Fruit fly (Drosophila melanogaster): ENCODE measurements around the gene CG12011.
A peak's percentile ranks its signal among the peaks of the same experiment; 100 is the strongest.

The CG12011 gene

DNA sequence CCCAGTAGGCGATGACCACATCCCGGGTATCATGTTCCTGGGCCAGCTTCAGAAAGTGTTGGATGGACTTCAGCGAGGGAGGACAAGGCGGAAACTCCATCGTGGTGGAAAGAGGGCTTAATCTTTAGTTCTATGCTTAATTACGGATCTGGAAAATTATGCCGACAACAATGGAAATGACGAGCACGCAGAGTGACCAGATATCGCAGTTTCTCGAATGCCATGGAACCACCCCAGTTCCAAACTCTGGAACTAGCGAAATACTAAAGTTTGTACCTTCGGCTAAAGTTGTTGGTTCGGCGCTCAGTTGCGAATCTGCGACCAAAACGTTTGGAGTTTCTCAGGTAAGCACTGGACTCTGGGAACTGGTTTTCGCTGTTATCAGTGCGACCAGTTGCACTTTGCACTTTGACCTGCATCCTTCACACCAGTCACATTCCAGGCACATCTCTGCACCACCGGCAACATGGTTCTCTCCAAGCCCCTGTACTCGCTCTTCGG is 41.7 kb upstream of the CG12011 start, which contains the start of the genes CG7970 and Vta1 (continued):
- TF ChIP-seq CG17186 (GFP tag; optimal IDR thresholded peaks at IDR 0.05) (no peak), Meics (GFP tag; optimal IDR thresholded peaks at IDR 0.05) (no peak), gfzf (GFP tag; optimal IDR thresholded peaks at IDR 0.05) (peak; percentile 85), CG10209 (GFP tag; optimal IDR thresholded peaks at IDR 0.05) (no peak), sc (optimal IDR thresholded peaks at IDR 0.05) (no peak), sc (GFP tag; optimal IDR thresholded peaks at IDR 0.05) (no peak), CG2875 (GFP tag; optimal IDR thresholded peaks at IDR 0.05) (no peak), ranshi (GFP tag; IDR thresholded peaks at IDR 0.05) (no peak), BtbVII (GFP tag; optimal IDR thresholded peaks at IDR 0.05) (no peak), scrt (GFP tag; optimal IDR thresholded peaks at IDR 0.05) (no peak), MESR4 (GFP tag; optimal IDR thresholded peaks at IDR 0.05) (peak; percentile 68), CG10462 (GFP tag; optimal IDR thresholded peaks at IDR 0.05) (no peak), CG6683 (GFP tag; optimal IDR thresholded peaks at IDR 0.05) (no peak), CG2129 (GFP tag; IDR thresholded peaks at IDR 0.05; ENCODE audit: partially characterized antibody) (no peak), CG6175 (GFP tag; IDR thresholded peaks at IDR 0.05) (no peak), CG11085 (GFP tag; IDR thresholded peaks at IDR 0.05) (no peak), ham (GFP tag; IDR thresholded peaks at IDR 0.05) (no peak), CG43689 (GFP tag; IDR thresholded peaks at IDR 0.05) (no peak), HmgZ (tag; optimal IDR thresholded peaks at IDR 0.05) (peak; percentile 64), CG2116 (GFP tag; optimal IDR thresholded peaks at IDR 0.05) (no peak), Deaf1 (tag; optimal IDR thresholded peaks at IDR 0.05) (peak; percentile 74), CG30431 (GFP tag; optimal IDR thresholded peaks at IDR 0.05) (no peak), esg (GFP tag; conservative IDR thresholded peaks at IDR 0.05) (no peak), Max (GFP tag; optimal IDR thresholded peaks at IDR 0.05) (no peak), amos (GFP tag; IDR thresholded peaks at IDR 0.05; ENCODE audit: partially characterized antibody) (peak; percentile 30; the same call in 1 of the 2 replicates), zen2 (GFP tag; IDR thresholded peaks at IDR 0.05; ENCODE audit: partially characterized antibody) (no peak), sens-2 (GFP tag; IDR thresholded peaks at IDR 0.05) (no peak), pfk (GFP tag; optimal IDR thresholded peaks at IDR 0.05) (no peak), cwo (GFP tag; optimal IDR thresholded peaks at IDR 0.05) (no peak), ara (GFP tag; IDR thresholded peaks at IDR 0.05) (no peak), CG18764 (GFP tag; optimal IDR thresholded peaks at IDR 0.05) (no peak), CG11504 (tag; optimal IDR thresholded peaks at IDR 0.05) (no peak), CG7745 (tag; optimal IDR thresholded peaks at IDR 0.05) (no peak), CG6272 (GFP tag; IDR thresholded peaks at IDR 0.05) (no peak), CG14050 (GFP tag; IDR thresholded peaks at IDR 0.05) (no peak), Optix (GFP tag; IDR thresholded peaks at IDR 0.05) (no peak), phol (tag; optimal IDR thresholded peaks at IDR 0.05) (no peak), vnd (GFP tag; IDR thresholded peaks at IDR 0.05; ENCODE audit: partially characterized antibody) (no peak), CG14965 (GFP tag; optimal IDR thresholded peaks at IDR 0.05; ENCODE audit: borderline replicate concordance) (no peak), CG10565 (GFP tag; optimal IDR thresholded peaks at IDR 0.05) (no peak), zfh2 (GFP tag; optimal IDR thresholded peaks at IDR 0.05) (no peak), CG4820 (GFP tag; optimal IDR thresholded peaks at IDR 0.05) (no peak), CG11456 (GFP tag; IDR thresholded peaks at IDR 0.05) (no peak), CG14860 (GFP tag; IDR thresholded peaks at IDR 0.05; ENCODE audit: partially characterized antibody) (no peak), Myb (GFP tag; optimal IDR thresholded peaks at IDR 0.05) (peak; percentile 13), pita (GFP tag; optimal IDR thresholded peaks at IDR 0.05) (no peak), pros (GFP tag; optimal IDR thresholded peaks at IDR 0.05) (no peak), H15 (GFP tag; IDR thresholded peaks at IDR 0.05) (no peak), inv (GFP tag; IDR thresholded peaks at IDR 0.05; ENCODE audit: partially characterized antibody) (no peak), otp (GFP tag; IDR thresholded peaks at IDR 0.05) (no peak)
